Fruit fly (Drosophila melanogaster) whole organism, wandering third instar larva: Measurements from ENCODE around the gene CG10345.

Source experiments
- Hnf4 ChIP-seq: fragments of 200-800 bp; sonication (Bioruptor generic); optimal IDR thresholded peaks from 2 replicates; lab custom pipeline; 2016; ENCODE audit warnings: missing biosample characterization, mild to moderate bottlenecking, missing genetic modification characterization
- Myc ChIP-seq: fragments of >200 bp; optimal IDR thresholded peaks from 2 replicates; lab custom pipeline; 2017
- h ChIP-seq: fragments of 200-800 bp; sonication (Bioruptor generic); optimal IDR thresholded peaks from 3 replicates; lab custom pipeline; 2016; ENCODE audit warnings: missing biosample characterization, mild to moderate bottlenecking, missing genetic modification characterization

DNA sequence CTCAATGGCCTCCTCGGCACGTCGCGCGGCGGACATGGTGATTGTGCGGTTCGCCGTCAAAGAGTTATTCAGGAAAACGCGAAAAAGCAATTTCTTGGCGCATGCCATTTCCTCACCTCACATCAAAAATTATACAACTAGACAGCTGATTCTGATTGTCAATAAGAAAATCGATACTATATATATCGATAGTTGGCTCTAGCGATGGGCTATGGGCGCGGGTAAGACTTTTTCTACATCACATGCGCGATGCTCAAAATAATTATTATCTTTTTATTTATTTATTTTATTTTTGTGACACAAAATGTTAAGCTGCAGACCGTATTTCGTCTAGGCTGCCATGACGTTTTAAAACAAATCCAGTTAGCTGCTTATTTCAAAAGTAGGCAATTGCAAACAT is 9.6 kb upstream of the CG10345 start, which contains the start of gene CG10340:
- no peak for TF ChIP-seq Myc
- no peak for TF ChIP-seq Hnf4 (GFP tag; lab: Kevin White, UChicago)
- no peak for TF ChIP-seq h (GFP tag; lab: Kevin White, UChicago)
